Fruit fly (Drosophila melanogaster): ENCODE results near the gene apolpp.

Gene apolpp

DNA sequence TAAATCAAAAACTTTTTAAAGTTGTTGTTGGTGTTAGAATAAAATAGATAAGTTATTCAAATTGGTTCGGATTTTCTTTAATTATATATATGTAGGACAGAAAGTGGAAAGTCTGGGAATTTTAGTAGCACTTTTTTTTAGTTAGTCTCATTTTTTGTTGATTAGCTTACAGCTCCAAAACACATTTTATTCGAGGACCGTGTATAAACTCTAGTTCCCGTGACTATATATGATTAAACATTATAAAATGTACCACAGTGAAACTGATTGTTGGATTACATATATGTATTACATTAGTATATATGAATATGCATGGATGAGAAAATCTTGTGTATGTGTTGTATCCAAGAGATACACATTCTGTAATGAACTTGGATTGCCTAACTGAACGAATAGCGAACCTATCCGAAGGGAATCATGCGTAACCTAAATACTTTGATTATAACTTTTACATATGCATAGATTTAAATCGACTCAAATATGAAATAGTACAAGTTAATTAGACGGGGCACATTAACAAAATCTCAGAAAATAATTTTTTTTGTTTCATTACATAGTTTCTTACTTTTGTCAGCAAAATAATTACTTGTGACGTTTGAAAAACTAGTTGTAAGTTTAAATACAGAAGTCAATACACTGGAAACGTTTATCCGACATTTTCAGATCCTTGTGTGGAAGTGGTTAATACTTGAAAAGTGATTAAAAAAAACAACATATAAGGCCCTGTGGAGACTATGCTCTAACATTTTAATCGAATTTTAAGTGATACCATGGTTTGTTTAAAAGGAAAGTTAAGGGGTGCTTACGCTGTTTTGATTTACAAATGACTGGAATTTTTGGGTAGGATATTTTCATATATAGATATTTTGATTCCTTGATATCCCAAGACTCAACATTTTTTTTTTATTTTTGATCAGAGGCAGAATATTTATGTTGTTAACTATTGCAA lies 62.2 kb downstream of the apolpp start, which contains the start of gene Cals (continued):
- TF ChIP-seq dac (GFP tag; optimal IDR thresholded peaks at IDR 0.05) (no peak), fkh (GFP tag; optimal IDR thresholded peaks at IDR 0.05) (no peak), CG6163 (GFP tag; IDR thresholded peaks at IDR 0.05) (no peak), CG8119 (GFP tag; IDR thresholded peaks at IDR 0.05) (no peak), CG10631 (GFP tag; optimal IDR thresholded peaks at IDR 0.05) (no peak), CG11902 (GFP tag; optimal IDR thresholded peaks at IDR 0.05) (no peak)

DNA sequence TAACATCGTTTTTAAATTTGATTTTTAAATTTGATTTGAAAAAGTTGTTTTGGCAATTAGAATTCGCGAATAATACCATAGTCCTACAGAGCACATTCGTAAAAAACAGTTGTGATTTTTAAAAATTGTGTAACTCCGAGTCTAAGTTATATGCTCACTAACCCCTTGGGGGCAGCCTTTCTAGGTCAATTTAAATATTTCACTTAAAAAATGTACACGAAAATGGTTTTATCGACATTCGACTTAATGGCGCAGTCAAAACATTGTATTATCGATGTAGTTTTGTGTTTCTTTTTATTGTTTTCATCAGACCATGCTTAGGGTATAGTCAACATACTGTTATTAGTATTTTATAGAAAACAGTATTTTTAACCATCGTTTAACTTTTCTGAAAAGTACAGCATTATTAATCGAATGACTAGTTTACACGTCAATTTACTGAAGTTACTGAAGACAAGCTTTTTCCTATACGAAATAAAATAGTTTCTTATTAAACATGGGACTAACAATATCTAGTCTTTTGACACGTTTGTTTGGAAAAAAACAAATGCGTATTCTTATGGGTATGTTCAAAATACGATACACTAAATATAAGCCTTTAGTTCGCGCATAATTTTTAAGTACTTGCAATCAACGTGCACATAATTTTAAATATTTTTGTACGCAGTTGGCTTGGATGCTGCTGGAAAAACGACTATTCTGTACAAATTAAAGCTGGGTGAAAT lies 63.2 kb downstream of the apolpp start, which contains the start of gene Arf4:
Gene Arf4 (plus strand): TSS at position 399 of the 725 bp plus-strand sequence.
- TF ChIP-seq Lpt (GFP tag; optimal IDR thresholded peaks at IDR 0.05) (no peak), Ets21C (GFP tag; optimal IDR thresholded peaks at IDR 0.05) (peak; percentile 2), Eip78C (GFP tag) (peak; percentile 62), eg (GFP tag; IDR thresholded peaks at IDR 0.05) (no peak), Sox15 (GFP tag; optimal IDR thresholded peaks at IDR 0.05) (peak; percentile 2), CG4318 (GFP tag; optimal IDR thresholded peaks at IDR 0.05) (peak; percentile 49), CG1621 (tag; optimal IDR thresholded peaks at IDR 0.05) (no peak), salr (GFP tag; optimal IDR thresholded peaks at IDR 0.05) (peak in 1 of 2 experiments; percentile 13), Hr39 (GFP tag; optimal IDR thresholded peaks at IDR 0.05) (peak; percentile 16), pdm3 (GFP tag; optimal IDR thresholded peaks at IDR 0.05) (peak; percentile 1)

DNA sequence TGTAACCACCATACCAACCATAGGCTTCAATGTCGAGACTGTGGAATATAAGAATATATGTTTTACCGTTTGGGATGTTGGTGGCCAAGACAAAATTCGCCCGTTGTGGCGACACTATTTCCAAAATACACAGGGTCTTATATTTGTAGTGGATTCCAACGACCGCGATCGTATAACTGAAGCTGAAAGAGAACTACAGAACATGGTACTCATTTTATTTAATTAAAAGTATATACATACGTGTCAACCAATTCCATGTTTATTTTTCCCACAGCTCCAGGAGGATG lies 63.7 kb downstream of the apolpp start:
- TF ChIP-seq fd59A (GFP tag; optimal IDR thresholded peaks at IDR 0.05) (no peak), CG6808 (GFP tag; optimal IDR thresholded peaks at IDR 0.05) (no peak), pdm3 (GFP tag; optimal IDR thresholded peaks at IDR 0.05) (no peak), Smox (GFP tag; optimal IDR thresholded peaks at IDR 0.05) (no peak), CG3032 (tag; optimal IDR thresholded peaks at IDR 0.05) (no peak), Ets96B (tag; optimal IDR thresholded peaks at IDR 0.05) (no peak), CG15336 (GFP tag; IDR thresholded peaks at IDR 0.05) (no peak), Sox15 (GFP tag; optimal IDR thresholded peaks at IDR 0.05) (no peak), CG10669 (GFP tag; optimal IDR thresholded peaks at IDR 0.05) (no peak), CG11294 (GFP tag; IDR thresholded peaks at IDR 0.05) (no peak), CG1621 (tag; optimal IDR thresholded peaks at IDR 0.05) (no peak), spab (GFP tag; optimal IDR thresholded peaks at IDR 0.05) (no peak), Ets21C (GFP tag; optimal IDR thresholded peaks at IDR 0.05) (no peak), esn (GFP tag; optimal IDR thresholded peaks at IDR 0.05) (no peak), Eip93F (GFP tag; optimal IDR thresholded peaks at IDR 0.05) (no peak), CG4318 (GFP tag; optimal IDR thresholded peaks at IDR 0.05) (no peak), Met (GFP tag; optimal IDR thresholded peaks at IDR 0.05) (no peak), svp (GFP tag) (no peak), CG8319 (GFP tag; optimal IDR thresholded peaks at IDR 0.05) (no peak)

DNA sequence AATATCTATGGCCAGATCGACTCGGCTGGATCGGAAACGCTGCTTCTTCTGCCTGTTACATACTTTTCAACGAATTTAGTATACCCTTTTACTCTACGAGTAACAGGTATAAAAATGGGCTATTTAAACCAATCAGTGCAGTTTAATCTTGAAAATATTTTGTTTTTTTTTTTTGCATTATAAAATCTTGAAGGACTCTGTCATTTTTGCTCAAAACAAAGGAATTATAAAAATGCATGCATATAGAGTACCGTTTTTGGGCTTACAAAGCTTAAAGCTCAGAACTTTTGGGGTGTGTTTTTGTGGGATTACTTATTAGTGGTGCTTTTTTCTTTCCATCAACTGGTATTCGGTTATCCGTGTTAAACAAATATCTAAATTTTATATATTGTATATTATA lies 65.5 kb downstream of the apolpp start, which contains the start of gene CG11155:
Gene CG11155 (plus strand): TSS at position 313 of the 400 bp plus-strand sequence.
- no peak for TF ChIP-seq CG3919 (GFP tag; optimal IDR thresholded peaks at IDR 0.05)

Data from whole organism, prepupa.